Fruit fly (Drosophila melanogaster): ENCODE results near the gene Rpp30.

dm6 chr2L:204557-204956, 47.6 kb downstream of the Rpp30 start:
- TF ChIP-seq OdsH (GFP tag; optimal IDR thresholded peaks at IDR 0.05) (no peak), br (GFP tag; optimal IDR thresholded peaks at IDR 0.05) (no peak), ey (GFP tag; optimal IDR thresholded peaks at IDR 0.05) (no peak), Dfd (GFP tag; optimal IDR thresholded peaks at IDR 0.05) (no peak), tai (GFP tag; optimal IDR thresholded peaks at IDR 0.05) (no peak)

Data from whole organism, wandering third instar larva.